Worm (Caenorhabditis elegans) whole organism, L3 larva: ENCODE data around the gene hmg-11.

ENCODE experiments used
- R02D3.7 ChIP-seq: fragments of 150-350 bp; optimal IDR thresholded peaks from 2 replicates; lab custom pipeline; 2014; ENCODE audit warnings: missing biosample characterization, missing genetic modification characterization
- ZK546.5 ChIP-seq: sonication (generic microtip); optimal IDR thresholded peaks from 2 replicates; lab custom pipeline; 2017; ENCODE audit warnings: missing biosample characterization, missing genetic modification characterization
- aly-2 ChIP-seq: fragments of 150-350 bp; optimal IDR thresholded peaks from 2 replicates; lab custom pipeline; 2014; ENCODE audit warnings: missing biosample characterization, missing genetic modification characterization
- ceh-16 ChIP-seq: sonication (generic microtip); optimal IDR thresholded peaks from 2 replicates; lab custom pipeline; 2017; ENCODE audit warnings: missing biosample characterization, missing genetic modification characterization
- ceh-28 ChIP-seq: fragments of 150-350 bp; optimal IDR thresholded peaks from 2 replicates; lab custom pipeline; 2014; ENCODE audit warnings: missing biosample characterization, missing genetic modification reagents, missing genetic modification characterization
- ceh-82 ChIP-seq: fragments of 150-350 bp; optimal IDR thresholded peaks from 2 replicates; lab custom pipeline; 2014; ENCODE audit warnings: missing biosample characterization, missing genetic modification characterization
- daf-12 ChIP-seq: fragments of 150-350 bp; optimal IDR thresholded peaks from 2 replicates; lab custom pipeline; 2014; ENCODE audit warnings: missing biosample characterization, missing genetic modification reagents, missing genetic modification characterization
- egl-5 ChIP-seq: fragments of 150-350 bp; optimal IDR thresholded peaks from 2 replicates; lab custom pipeline; 2017; ENCODE audit warnings: missing biosample characterization, missing genetic modification reagents, missing genetic modification characterization, inconsistent platforms
- elt-1 ChIP-seq: fragments of 150-350 bp; optimal IDR thresholded peaks from 2 replicates; lab custom pipeline; 2014; ENCODE audit warnings: missing biosample characterization, missing genetic modification characterization
- elt-2 ChIP-seq: sonication (generic microtip); optimal IDR thresholded peaks from 2 replicates; lab custom pipeline; 2016; ENCODE audit warnings: missing genetic modification reagents, mild to moderate bottlenecking, missing genetic modification characterization, missing compliant biosample characterization
- elt-3 ChIP-seq, 3 experiments: fragments of 150-350 bp in 1 of 3; sonication (generic microtip) in 2 of 3; optimal IDR thresholded peaks; 2 replicates in 2 of 3; 4 replicates in 1 of 3; lab custom pipeline; 2014 to 2017; ENCODE audit warnings: missing biosample characterization in 3 of 3, missing genetic modification characterization in 3 of 3
- eor-1 ChIP-seq, 2 experiments: fragments of 150-350 bp; optimal IDR thresholded peaks; 2 replicates each; lab custom pipeline; 2014 to 2018; ENCODE audit warnings: missing biosample characterization in 2 of 2, missing genetic modification characterization in 2 of 2
- fkh-10 ChIP-seq: sonication (generic microtip); optimal IDR thresholded peaks from 2 replicates; lab custom pipeline; 2017; ENCODE audit warnings: missing biosample characterization, missing genetic modification reagents, missing genetic modification characterization
- fos-1 ChIP-seq: fragments of 150-350 bp; optimal IDR thresholded peaks from 2 replicates; lab custom pipeline; 2014; ENCODE audit warnings: missing biosample characterization, missing genetic modification characterization
- hmg-11 ChIP-seq: sonication (generic microtip); optimal IDR thresholded peaks from 2 replicates; lab custom pipeline; 2016; ENCODE audit warnings: missing genetic modification characterization, missing compliant biosample characterization
- lin-15B ChIP-seq: fragments of 150-350 bp; optimal IDR thresholded peaks from 2 replicates; lab custom pipeline; 2014; ENCODE audit warnings: missing biosample characterization, missing genetic modification characterization
- lin-39 ChIP-seq: fragments of 150-350 bp; optimal IDR thresholded peaks from 2 replicates; lab custom pipeline; 2018; ENCODE audit warnings: missing biosample characterization, missing genetic modification reagents, missing genetic modification characterization
- lsy-12 ChIP-seq: sonication (generic microtip); optimal IDR thresholded peaks from 2 replicates; lab custom pipeline; 2016; ENCODE audit warnings: mild to moderate bottlenecking, missing genetic modification characterization, missing compliant biosample characterization
- mdl-1 ChIP-seq: fragments of 150-350 bp; optimal IDR thresholded peaks from 2 replicates; lab custom pipeline; 2014; ENCODE audit warnings: missing biosample characterization, missing genetic modification characterization
- nfya-1 ChIP-seq: sonication (generic microtip); optimal IDR thresholded peaks from 2 replicates; lab custom pipeline; 2017; ENCODE audit warnings: missing genetic modification characterization, mild to moderate bottlenecking, missing compliant biosample characterization, antibody characterized with exemption, moderate library complexity; ENCODE audit not compliant: insufficient read depth
- nhr-11 ChIP-seq: fragments of 150-350 bp; optimal IDR thresholded peaks from 2 replicates; lab custom pipeline; 2014; ENCODE audit warnings: missing biosample characterization, missing genetic modification characterization
- nhr-23 ChIP-seq: fragments of 150-350 bp; optimal IDR thresholded peaks from 2 replicates; lab custom pipeline; 2014; ENCODE audit warnings: missing biosample characterization, missing genetic modification reagents, missing genetic modification characterization
- nhr-237 ChIP-seq: fragments of 150-350 bp; optimal IDR thresholded peaks from 2 replicates; lab custom pipeline; 2014; ENCODE audit warnings: missing biosample characterization, missing genetic modification characterization
- nhr-25 ChIP-seq: sonication (generic microtip); optimal IDR thresholded peaks from 2 replicates; lab custom pipeline; 2017; ENCODE audit warnings: missing biosample characterization, missing genetic modification characterization
- nhr-28 ChIP-seq: fragments of 150-350 bp; optimal IDR thresholded peaks from 2 replicates; lab custom pipeline; 2014; ENCODE audit warnings: missing biosample characterization, missing genetic modification characterization
- nhr-43 ChIP-seq: sonication (generic microtip); optimal IDR thresholded peaks from 2 replicates; lab custom pipeline; 2016; ENCODE audit warnings: mild to moderate bottlenecking, missing genetic modification characterization, missing compliant biosample characterization; ENCODE audit not compliant: poor library complexity, severe bottlenecking
- nhr-67 ChIP-seq: fragments of 150-350 bp; optimal IDR thresholded peaks from 2 replicates; lab custom pipeline; 2014; ENCODE audit warnings: missing biosample characterization, missing genetic modification characterization
- nhr-77 ChIP-seq: fragments of 150-350 bp; optimal IDR thresholded peaks from 2 replicates; lab custom pipeline; 2014; ENCODE audit warnings: missing biosample characterization, missing genetic modification characterization
- pha-4 ChIP-seq: fragments of 150-350 bp; optimal IDR thresholded peaks from 2 replicates; lab custom pipeline; 2014; ENCODE audit warnings: missing biosample characterization, missing genetic modification reagents, missing genetic modification characterization
- pqm-1 ChIP-seq: fragments of 150-350 bp; optimal IDR thresholded peaks from 2 replicates; lab custom pipeline; 2017; ENCODE audit warnings: missing biosample characterization, missing genetic modification characterization, inconsistent platforms
- skn-1 ChIP-seq: fragments of 150-350 bp; optimal IDR thresholded peaks from 2 replicates; lab custom pipeline; 2014; ENCODE audit warnings: missing biosample characterization, missing genetic modification characterization
- snpc-4 ChIP-seq: fragments of 150-350 bp; optimal IDR thresholded peaks from 2 replicates; lab custom pipeline; 2014; ENCODE audit warnings: missing biosample characterization, missing genetic modification characterization
- tbx-2 ChIP-seq: sonication (generic microtip); optimal IDR thresholded peaks from 2 replicates; lab custom pipeline; 2016; ENCODE audit warnings: mild to moderate bottlenecking, missing genetic modification characterization, missing compliant biosample characterization
- unc-62 ChIP-seq: fragments of 150-350 bp; sonication (generic microtip); optimal IDR thresholded peaks from 4 replicates; lab custom pipeline; 2014; ENCODE audit warnings: missing biosample characterization, missing genetic modification reagents, missing genetic modification characterization
- zag-1 ChIP-seq: fragments of 150-350 bp; optimal IDR thresholded peaks from 2 replicates; lab custom pipeline; 2014; ENCODE audit warnings: missing biosample characterization, missing genetic modification characterization
- ztf-4 ChIP-seq: fragments of 150-350 bp; optimal IDR thresholded peaks from 2 replicates; lab custom pipeline; 2014; ENCODE audit warnings: missing biosample characterization, missing genetic modification characterization

The hmg-11 gene

DNA sequence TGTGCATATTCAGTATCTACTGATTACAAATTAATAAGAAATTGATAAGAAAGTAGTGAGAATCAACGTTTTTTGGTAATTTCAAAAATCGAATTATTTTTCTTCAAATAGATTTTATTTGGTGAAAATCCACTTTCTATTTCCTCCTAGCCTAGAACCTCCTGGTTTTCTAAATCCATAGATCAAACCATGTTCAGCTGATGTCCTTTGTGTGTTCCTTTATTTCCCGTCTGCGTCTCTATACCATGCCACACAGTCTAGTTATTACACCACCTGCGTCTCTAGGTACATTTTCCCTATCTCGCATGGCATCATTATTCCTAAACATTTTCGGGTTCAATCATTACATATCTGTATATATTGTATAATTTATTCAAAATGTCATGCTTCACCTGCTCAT, 20.2 kb downstream of the hmg-11 start, which contains the start of gene F10G7.5:
TSS of gene F10G7.5 (plus strand) at position 286 of the 400 bp plus-strand sequence.
- no peak for TF ChIP-seq nhr-67 (tag; lab: Kevin White, UChicago)
- no peak for TF ChIP-seq lin-15B (tag; lab: Kevin White, UChicago)
- no peak for TF ChIP-seq aly-2 (tag; lab: Kevin White, UChicago)
- no peak for TF ChIP-seq nhr-237 (tag; lab: Kevin White, UChicago)
- TF ChIP-seq unc-62 (GFP tag; lab: Kevin White, UChicago), result no peak
- TF ChIP-seq ceh-16, result no peak
- TF ChIP-seq zag-1 (tag; lab: Kevin White, UChicago), result no peak
- no peak for TF ChIP-seq tbx-2 (tag; lab: Kevin White, UChicago)
- no peak for TF ChIP-seq nhr-77
- TF ChIP-seq elt-1 (tag; lab: Kevin White, UChicago), result no peak
- TF ChIP-seq nfya-1 (tag; lab: Kevin White, UChicago), result peak; percentile 31
- TF ChIP-seq nhr-11, result no peak
- TF ChIP-seq elt-2 (tag; lab: Kevin White, UChicago), result peak; percentile 58
- TF ChIP-seq elt-3 (tag; optimal IDR thresholded peaks at IDR 0.05; lab: Kevin White, UChicago), result no peak
- TF ChIP-seq skn-1 (tag; lab: Kevin White, UChicago), result no peak
- no peak for TF ChIP-seq ZK546.5 (tag; lab: Kevin White, UChicago)
- TF ChIP-seq fkh-10 (GFP tag; lab: Kevin White, UChicago), result no peak
- TF ChIP-seq, all 47 proteins: peak for 2

DNA sequence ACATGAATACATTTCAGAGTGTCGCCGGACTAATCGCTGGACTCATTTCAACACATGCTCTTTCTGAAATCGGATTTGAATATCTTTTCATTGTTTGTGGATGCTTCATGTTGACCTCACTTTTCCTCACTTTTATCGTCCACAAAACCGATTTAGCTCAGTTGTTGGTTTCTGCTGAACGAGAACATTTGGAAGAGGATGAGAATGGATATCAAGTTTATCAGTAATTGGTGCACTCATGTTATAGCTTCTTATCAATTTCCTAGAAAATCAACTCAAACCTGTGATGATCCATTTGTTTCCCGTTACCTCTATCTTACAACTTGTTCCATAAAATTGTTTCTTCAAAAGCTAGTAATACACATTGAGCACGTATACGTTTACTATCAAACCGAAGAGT, 23.2 kb downstream of the hmg-11 start:
- TF ChIP-seq nhr-43 (tag; lab: Kevin White, UChicago) (peak; percentile 12), lin-39 (tag; lab: Kevin White, UChicago) (no peak), fos-1 (tag; lab: Kevin White, UChicago) (no peak), nhr-67 (tag; lab: Kevin White, UChicago) (no peak), snpc-4 (tag; lab: Kevin White, UChicago) (no peak), R02D3.7 (no peak)

DNA sequence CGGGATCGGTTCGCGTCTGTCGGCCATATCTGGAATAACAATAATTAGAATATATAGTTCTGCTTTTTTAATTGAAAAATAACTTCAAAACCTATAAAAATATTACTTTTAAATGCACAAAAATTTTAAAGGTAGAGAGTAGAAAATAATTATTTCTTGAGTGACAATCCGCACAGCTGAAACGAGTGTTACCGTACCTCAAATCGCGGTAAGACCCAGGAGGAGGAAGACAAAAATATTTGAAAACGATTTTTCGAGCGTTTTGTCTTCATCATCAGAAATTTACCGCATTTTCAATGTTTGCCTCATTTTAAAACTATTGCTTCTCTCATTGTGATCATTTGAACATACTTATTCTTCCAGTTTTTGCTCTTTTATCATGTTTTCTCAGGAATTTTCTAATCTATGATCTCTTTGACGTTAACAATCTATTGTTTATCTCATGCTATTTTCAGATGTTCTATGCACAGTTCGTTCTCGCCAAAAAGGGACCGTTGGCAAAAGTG, 25.4 kb downstream of the hmg-11 start, which contains the start of the genes rpn-5 and scc-1:
TSS of gene rpn-5 (minus strand) at position 162 of the 506 bp plus-strand sequence.
TSS of gene scc-1 (plus strand) at position 456 of the 506 bp plus-strand sequence.
- TF ChIP-seq nhr-25 (tag; lab: Kevin White, UChicago), result peak; percentile 78
- TF ChIP-seq pqm-1, result peak; percentile 22
- peak; percentile 49 for TF ChIP-seq snpc-4 (tag; lab: Kevin White, UChicago)
- TF ChIP-seq nhr-23 (tag; lab: Kevin White, UChicago), result peak; percentile 87
- no peak for TF ChIP-seq ztf-4
- no peak for TF ChIP-seq hmg-11 (tag; lab: Kevin White, UChicago)
- TF ChIP-seq fkh-10 (GFP tag; lab: Kevin White, UChicago), result peak; percentile 2
- peak; percentile 68 for TF ChIP-seq lin-39 (tag; lab: Kevin White, UChicago)
- no peak for TF ChIP-seq fos-1 (tag; lab: Kevin White, UChicago)
- TF ChIP-seq ceh-28 (tag; lab: Kevin White, UChicago), result peak; percentile 11
- TF ChIP-seq tbx-2 (tag; lab: Kevin White, UChicago), result no peak
- no peak for TF ChIP-seq eor-1 (tag; optimal IDR thresholded peaks at IDR 0.05; lab: Kevin White, UChicago)
- TF ChIP-seq lsy-12 (tag; lab: Kevin White, UChicago), result peak; percentile 69
- TF ChIP-seq egl-5 (tag; lab: Kevin White, UChicago), result peak; percentile 24
- TF ChIP-seq nhr-28 (tag; lab: Kevin White, UChicago), result no peak
- TF ChIP-seq mdl-1, result no peak
- peak; percentile 99 for TF ChIP-seq skn-1 (tag; lab: Kevin White, UChicago)
- TF ChIP-seq lin-15B (tag; lab: Kevin White, UChicago), result peak; percentile 87
- peak; percentile 72 for TF ChIP-seq nhr-43 (tag; lab: Kevin White, UChicago)
- peak; percentile 87 for TF ChIP-seq pha-4 (tag; lab: Kevin White, UChicago)
- TF ChIP-seq nfya-1 (tag; lab: Kevin White, UChicago), result peak; percentile 96
- TF ChIP-seq elt-3 (tag; optimal IDR thresholded peaks at IDR 0.05; lab: Kevin White, UChicago), result no peak
- peak; percentile 41 for TF ChIP-seq elt-2 (tag; lab: Kevin White, UChicago)
- no peak for TF ChIP-seq ceh-82 (tag; lab: Kevin White, UChicago)
- TF ChIP-seq daf-12 (tag; lab: Kevin White, UChicago), result no peak
- peak; percentile 43 for TF ChIP-seq R02D3.7
